Worm (Caenorhabditis elegans) whole organism, L1 larva: ENCODE results near the gene lron-13.

Source experiments
- C04F5.9 ChIP-seq: sonication (generic microtip); optimal IDR thresholded peaks from 2 replicates; lab custom pipeline; 2016; ENCODE audit warnings: missing genetic modification characterization, missing compliant biosample characterization
- Y116A8C.19 ChIP-seq: sonication (generic microtip); optimal IDR thresholded peaks from 2 replicates; lab custom pipeline; 2016; ENCODE audit warnings: missing compliant biosample characterization, missing genetic modification characterization, borderline replicate concordance
- aly-2 ChIP-seq: fragments of 150-350 bp; optimal IDR thresholded peaks from 2 replicates; lab custom pipeline; 2014; ENCODE audit warnings: missing biosample characterization, missing genetic modification characterization
- blmp-1 ChIP-seq: fragments of 150-350 bp; optimal IDR thresholded peaks from 2 replicates; lab custom pipeline; 2014; ENCODE audit warnings: missing biosample characterization, missing genetic modification characterization
- ceh-63 ChIP-seq: fragments of 200-800 bp; sonication (Bioruptor generic); optimal IDR thresholded peaks from 2 replicates; lab custom pipeline; 2018; ENCODE audit warnings: mild to moderate bottlenecking, missing genetic modification characterization, missing compliant biosample characterization
- ceh-8 ChIP-seq: fragments of 200-800 bp; sonication (Bioruptor generic); optimal IDR thresholded peaks from 2 replicates; lab custom pipeline; 2018; ENCODE audit warnings: mild to moderate bottlenecking, missing genetic modification characterization, moderate library complexity, missing compliant biosample characterization
- ceh-82 ChIP-seq, 3 experiments: fragments of 150-350 bp in 1 of 3; sonication (generic microtip) in 2 of 3; optimal IDR thresholded peaks; 2 replicates each; lab custom pipeline; 2014 to 2017; ENCODE audit warnings: missing biosample characterization in 3 of 3, missing genetic modification characterization in 3 of 3
- ceh-90 ChIP-seq: sonication (generic microtip); optimal IDR thresholded peaks from 2 replicates; lab custom pipeline; 2016; ENCODE audit warnings: missing genetic modification characterization, missing compliant biosample characterization
- dsc-1 ChIP-seq: sonication (generic microtip); optimal IDR thresholded peaks from 2 replicates; lab custom pipeline; 2016; ENCODE audit warnings: mild to moderate bottlenecking, missing genetic modification characterization, missing compliant biosample characterization
- efl-1 ChIP-seq, 4 experiments: fragments of 150-350 bp; optimal IDR thresholded peaks in 3 of 4; peaks in 1 of 4; 1 replicate in 1 of 4; 2 replicates in 3 of 4; lab custom pipeline; 2014; ENCODE audit warnings: missing biosample characterization in 2 of 4, missing genetic modification characterization in 2 of 4, missing genetic modification reagents in 2 of 4
- egl-27 ChIP-seq, 2 experiments: fragments of 150-350 bp in 1 of 2; sonication (generic microtip); optimal IDR thresholded peaks; 3 replicates each; lab custom pipeline; 2017 to 2018; ENCODE audit warnings: missing biosample characterization in 2 of 2, missing genetic modification characterization in 2 of 2, missing genetic modification reagents in 2 of 2
- elt-3 ChIP-seq, 6 experiments: fragments of 150-350 bp in 1 of 6; sonication (generic microtip); optimal IDR thresholded peaks; 2 replicates each; lab custom pipeline; 2017 to 2018; ENCODE audit warnings: missing biosample characterization in 6 of 6, missing genetic modification characterization in 6 of 6, inconsistent platforms in 1 of 6
- lin-35 ChIP-seq, 2 experiments: fragments of 150-350 bp; optimal IDR thresholded peaks; 2 replicates each; lab custom pipeline; 2014; ENCODE audit warnings: missing biosample characterization in 2 of 2, missing genetic modification characterization in 2 of 2, missing genetic modification reagents in 2 of 2
- lin-39 ChIP-seq: fragments of 150-350 bp; optimal IDR thresholded peaks from 2 replicates; lab custom pipeline; 2014; ENCODE audit warnings: missing biosample characterization, missing genetic modification reagents, missing genetic modification characterization
- mab-9 ChIP-seq: fragments of 200-800 bp; sonication (Bioruptor generic); IDR thresholded peaks from 2 replicates; pipeline ENCODE4 v1.3.6; 2022; ENCODE audit warnings: missing genetic modification reagents, missing genetic modification characterization, missing compliant biosample characterization
- mdl-1 ChIP-seq, 2 experiments: fragments of 150-350 bp; optimal IDR thresholded peaks; 2 replicates each; lab custom pipeline; 2014 to 2017; ENCODE audit warnings: missing biosample characterization in 2 of 2, missing genetic modification characterization in 2 of 2, inconsistent platforms in 1 of 2
- mep-1 ChIP-seq: fragments of 150-350 bp; optimal IDR thresholded peaks from 2 replicates; lab custom pipeline; 2014; ENCODE audit warnings: missing biosample characterization, missing genetic modification characterization
- nhr-11 ChIP-seq: fragments of 150-350 bp; optimal IDR thresholded peaks from 2 replicates; lab custom pipeline; 2014; ENCODE audit warnings: missing biosample characterization, missing genetic modification characterization
- nhr-12 ChIP-seq: sonication (generic microtip); optimal IDR thresholded peaks from 2 replicates; lab custom pipeline; 2017; ENCODE audit warnings: missing biosample characterization, missing genetic modification characterization
- nhr-19 ChIP-seq: fragments of 200-800 bp; sonication (Bioruptor generic); conservative IDR thresholded peaks from 2 replicates; pipeline ENCODE4 v1.3.6; 2022; ENCODE audit warnings: missing genetic modification characterization, missing compliant biosample characterization
- nhr-47 ChIP-seq: sonication (generic microtip); optimal IDR thresholded peaks from 2 replicates; lab custom pipeline; 2016; ENCODE audit warnings: mild to moderate bottlenecking, missing genetic modification characterization, moderate library complexity, missing compliant biosample characterization
- nhr-71 ChIP-seq: sonication (generic microtip); optimal IDR thresholded peaks from 2 replicates; lab custom pipeline; 2016; ENCODE audit warnings: mild to moderate bottlenecking, missing genetic modification characterization, moderate library complexity, missing compliant biosample characterization
- nhr-76 ChIP-seq: sonication (generic microtip); optimal IDR thresholded peaks from 2 replicates; lab custom pipeline; 2017; ENCODE audit warnings: missing biosample characterization, missing genetic modification characterization
- nhr-84 ChIP-seq: sonication (generic microtip); optimal IDR thresholded peaks from 2 replicates; lab custom pipeline; 2017; ENCODE audit warnings: missing biosample characterization, missing genetic modification characterization
- nhr-85 ChIP-seq: sonication (generic microtip); peaks from one replicate; lab custom pipeline; 2016; ENCODE audit warnings: missing genetic modification characterization, inconsistent platforms, missing compliant biosample characterization
- pag-3 ChIP-seq: sonication (generic microtip); optimal IDR thresholded peaks from 2 replicates; lab custom pipeline; 2017; ENCODE audit warnings: missing genetic modification characterization, mild to moderate bottlenecking, missing compliant biosample characterization, antibody characterized with exemption, borderline replicate concordance; ENCODE audit not compliant: insufficient read depth
- pax-3 ChIP-seq: fragments of 200-800 bp; sonication (Bioruptor generic); optimal IDR thresholded peaks from 2 replicates; lab custom pipeline; 2018; ENCODE audit warnings: mild to moderate bottlenecking, missing genetic modification characterization, moderate library complexity, missing compliant biosample characterization
- snpc-4 ChIP-seq: fragments of 150-350 bp; optimal IDR thresholded peaks from 2 replicates; lab custom pipeline; 2014; ENCODE audit warnings: missing biosample characterization, missing genetic modification characterization
- snu-23 ChIP-seq: sonication (generic microtip); optimal IDR thresholded peaks from 2 replicates; lab custom pipeline; 2016; ENCODE audit warnings: missing genetic modification characterization, missing compliant biosample characterization
- sptf-1 ChIP-seq: fragments of 150-350 bp; optimal IDR thresholded peaks from 2 replicates; lab custom pipeline; 2014; ENCODE audit warnings: missing biosample characterization, missing genetic modification characterization
- swsn-7 ChIP-seq: sonication (generic microtip); optimal IDR thresholded peaks from 2 replicates; lab custom pipeline; 2016; ENCODE audit warnings: missing genetic modification characterization, missing compliant biosample characterization
- unc-130 ChIP-seq: fragments of 150-350 bp; optimal IDR thresholded peaks from 2 replicates; lab custom pipeline; 2017; ENCODE audit warnings: missing biosample characterization, missing genetic modification characterization, inconsistent platforms
- unc-62 ChIP-seq: fragments of 150-350 bp; optimal IDR thresholded peaks from 2 replicates; lab custom pipeline; 2014; ENCODE audit warnings: missing biosample characterization, missing genetic modification reagents, missing genetic modification characterization
- zip-4 ChIP-seq: fragments of 200-800 bp; sonication (Bioruptor generic); optimal IDR thresholded peaks from 2 replicates; lab custom pipeline; 2018; ENCODE audit warnings: mild to moderate bottlenecking, missing genetic modification characterization, moderate library complexity, missing compliant biosample characterization
- ztf-4 ChIP-seq: fragments of 150-350 bp; optimal IDR thresholded peaks from 2 replicates; lab custom pipeline; 2014; ENCODE audit warnings: missing biosample characterization, missing genetic modification characterization

lron-13 gene

DNA sequence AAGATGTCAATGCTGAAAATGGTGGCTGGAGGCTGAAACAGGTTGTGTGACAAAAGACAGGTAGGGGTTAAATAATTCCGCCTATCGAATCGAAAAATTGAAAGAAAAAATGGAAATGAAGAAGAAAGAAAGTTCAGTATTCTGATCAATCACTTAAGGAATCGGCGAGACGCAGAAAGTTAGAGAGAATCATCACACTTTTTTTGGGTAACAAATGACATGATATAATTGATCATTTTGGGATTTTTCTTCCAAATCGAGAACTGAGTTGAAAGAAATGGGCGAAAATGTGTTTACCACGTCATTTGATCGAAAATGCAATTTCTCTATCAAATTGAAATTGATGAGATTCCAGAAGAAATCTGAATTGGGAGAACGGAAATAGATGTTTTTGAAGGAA is 28.8 kb downstream of the lron-13 start:
- TF ChIP-seq snu-23 = peak; percentile 5
- no peak for TF ChIP-seq mdl-1 (tag; optimal IDR thresholded peaks at IDR 0.05; lab: Kevin White, UChicago)
- peak; percentile 80 for TF ChIP-seq blmp-1 (tag; lab: Kevin White, UChicago)
- TF ChIP-seq nhr-19 (GFP tag; lab: Robert Waterston, UW) = no peak
- no peak for TF ChIP-seq zip-4 (GFP tag; lab: Kevin White, UChicago)
- TF ChIP-seq lin-35 (GFP tag; optimal IDR thresholded peaks at IDR 0.05; lab: Kevin White, UChicago) = peak in 1 of 2 experiments; percentile 24
- no peak for TF ChIP-seq unc-130 (tag; lab: Kevin White, UChicago)
- peak; percentile 58 for TF ChIP-seq nhr-85 (tag; lab: Kevin White, UChicago)
- no peak for TF ChIP-seq mep-1 (tag; lab: Kevin White, UChicago)
- no peak for TF ChIP-seq unc-62 (GFP tag; lab: Kevin White, UChicago)
- no peak for TF ChIP-seq mab-9
- peak in 1 of 6 experiments; percentile 33 for TF ChIP-seq elt-3 (tag; optimal IDR thresholded peaks at IDR 0.05; lab: Kevin White, UChicago)
- TF ChIP-seq ceh-63 (GFP tag; lab: Kevin White, UChicago) = no peak
- TF ChIP-seq ceh-82 (tag; optimal IDR thresholded peaks at IDR 0.05; lab: Kevin White, UChicago) = no peak
- TF ChIP-seq, all 84 proteins: peak for 5

DNA sequence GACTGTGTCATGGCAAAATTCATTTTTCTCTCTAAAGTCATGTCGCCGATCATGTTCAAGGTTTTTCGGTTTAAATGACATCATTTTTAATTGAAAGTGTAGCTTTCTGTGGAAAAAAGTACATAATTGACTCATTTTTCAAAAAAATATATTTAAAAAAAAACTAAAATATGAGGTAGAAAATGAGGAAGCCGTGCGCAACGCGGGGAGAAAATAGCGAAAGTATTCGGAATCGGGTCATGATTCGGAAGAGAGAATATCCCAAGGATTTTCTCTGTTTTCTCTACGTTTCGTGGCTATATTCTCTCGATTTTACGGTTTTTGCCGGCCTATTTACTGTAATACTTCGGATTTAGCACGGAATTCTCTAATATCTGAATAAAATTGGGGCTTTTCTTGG is 33.5 kb downstream of the lron-13 start:
- peak; percentile 71 for TF ChIP-seq nhr-85 (tag; lab: Kevin White, UChicago)
- TF ChIP-seq Y116A8C.19 (tag; lab: Kevin White, UChicago) = no peak
- no peak for TF ChIP-seq pax-3
- TF ChIP-seq blmp-1 (tag; lab: Kevin White, UChicago) = peak; percentile 99
- TF ChIP-seq elt-3 (tag; optimal IDR thresholded peaks at IDR 0.05; lab: Kevin White, UChicago) = peak in 1 of 6 experiments; percentile 44
- TF ChIP-seq, all 84 proteins: peak for 3

DNA sequence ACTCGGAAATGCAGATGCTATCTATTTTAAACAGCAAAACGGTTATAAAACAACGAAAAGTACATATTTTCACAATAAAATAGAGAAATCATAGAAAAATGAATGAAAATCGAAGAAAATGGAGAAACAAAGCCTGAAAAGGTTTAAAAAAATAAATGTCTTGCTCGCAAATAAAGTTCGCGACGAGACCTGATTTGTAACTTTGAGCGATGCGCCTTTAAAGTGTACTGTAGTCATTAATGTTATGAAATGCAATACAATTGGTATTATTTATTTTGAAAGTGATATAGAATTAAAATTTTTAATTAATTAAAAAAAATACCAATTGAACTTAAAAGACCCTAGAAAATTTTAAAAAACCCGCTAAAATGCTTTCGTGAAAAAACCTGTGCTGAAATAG is 34.0 kb downstream of the lron-13 start:
- no peak for TF ChIP-seq lin-39 (tag; lab: Kevin White, UChicago)
- TF ChIP-seq ceh-82 (tag; optimal IDR thresholded peaks at IDR 0.05; lab: Kevin White, UChicago) = no peak
- TF ChIP-seq dsc-1 (tag; lab: Kevin White, UChicago) = no peak
- no peak for TF ChIP-seq ceh-90
- no peak for TF ChIP-seq sptf-1 (tag; lab: Kevin White, UChicago)
- no peak for TF ChIP-seq snpc-4
- no peak for TF ChIP-seq lin-35 (GFP tag; optimal IDR thresholded peaks at IDR 0.05; lab: Kevin White, UChicago)
- no peak for TF ChIP-seq nhr-84 (tag; lab: Kevin White, UChicago)
- TF ChIP-seq snu-23 = no peak
- no peak for TF ChIP-seq mab-9
- no peak for TF ChIP-seq C04F5.9
- TF ChIP-seq ceh-8 (GFP tag; lab: Kevin White, UChicago) = no peak
- TF ChIP-seq nhr-11 (tag; lab: Kevin White, UChicago) = no peak
- TF ChIP-seq nhr-76 (tag; lab: Kevin White, UChicago) = no peak
- TF ChIP-seq ceh-63 (GFP tag; lab: Kevin White, UChicago) = no peak
- TF ChIP-seq pag-3 (tag; lab: Kevin White, UChicago) = no peak

DNA sequence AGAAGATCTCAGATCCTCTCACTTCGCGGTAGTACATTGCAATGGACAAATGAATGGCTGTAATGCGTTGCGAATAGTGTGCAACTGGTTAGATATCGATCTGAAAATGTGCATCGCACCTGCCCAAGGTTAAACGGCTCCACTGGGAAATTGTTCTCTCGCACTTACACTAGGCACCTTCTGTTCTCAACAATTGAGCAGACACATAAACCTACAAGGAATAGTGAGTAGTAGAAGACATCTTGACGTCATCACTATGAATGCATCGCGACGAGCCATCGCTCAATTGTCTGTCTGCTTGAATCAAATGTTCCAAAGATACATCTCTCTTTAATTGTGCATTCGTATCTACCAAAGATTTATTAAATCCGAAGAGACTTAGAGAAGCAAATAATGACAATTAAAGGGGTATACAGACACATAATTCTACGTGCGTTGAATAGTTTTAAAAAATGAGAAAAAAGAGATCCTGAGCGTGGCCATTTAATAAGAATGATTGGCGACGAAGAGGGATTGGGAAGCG is 35.8 kb downstream of the lron-13 start, which contains the start of gene T05D4.2:
TSS of gene T05D4.2 (minus strand) at position 83 of the 523 bp plus-strand sequence.
- TF ChIP-seq efl-1 (optimal IDR thresholded peaks at IDR 0.05; lab: Kevin White, UChicago) = peak in 1 of 2 experiments; percentile 20
- no peak for TF ChIP-seq efl-1 (GFP tag; optimal IDR thresholded peaks at IDR 0.05 in 1 of 2; lab: Kevin White, UChicago)
- no peak for TF ChIP-seq nhr-12 (tag; lab: Kevin White, UChicago)
- TF ChIP-seq aly-2 (tag; lab: Kevin White, UChicago) = peak; percentile 11
- peak; percentile 19 for TF ChIP-seq swsn-7
- peak; percentile 17 for TF ChIP-seq nhr-71 (tag; lab: Kevin White, UChicago)
- TF ChIP-seq nhr-47 (tag; lab: Kevin White, UChicago) = no peak
- TF ChIP-seq ztf-4 (tag; lab: Kevin White, UChicago) = peak; percentile 65
- peak; percentile 2 for TF ChIP-seq snu-23
- no peak for TF ChIP-seq egl-27 (tag; optimal IDR thresholded peaks at IDR 0.05; lab: Kevin White, UChicago)
